Worm (Caenorhabditis elegans) whole organism, L3 larva: Measurements from ENCODE around the gene gbas-1.
"Not testable (repeated sequence)": the region's sequence is repeated elsewhere in the genome, so short reads cannot be mapped to it uniquely, and the experiment has no call there.

Experiments
- R02D3.7 ChIP-seq: fragments of 150-350 bp; optimal IDR thresholded peaks from 2 replicates; lab custom pipeline; 2014; ENCODE audit warnings: missing biosample characterization, missing genetic modification characterization
- ZK546.5 ChIP-seq: sonication (generic microtip); optimal IDR thresholded peaks from 2 replicates; lab custom pipeline; 2017; ENCODE audit warnings: missing biosample characterization, missing genetic modification characterization
- aly-2 ChIP-seq: fragments of 150-350 bp; optimal IDR thresholded peaks from 2 replicates; lab custom pipeline; 2014; ENCODE audit warnings: missing biosample characterization, missing genetic modification characterization
- ceh-16 ChIP-seq: sonication (generic microtip); optimal IDR thresholded peaks from 2 replicates; lab custom pipeline; 2017; ENCODE audit warnings: missing biosample characterization, missing genetic modification characterization
- ceh-28 ChIP-seq: fragments of 150-350 bp; optimal IDR thresholded peaks from 2 replicates; lab custom pipeline; 2014; ENCODE audit warnings: missing biosample characterization, missing genetic modification reagents, missing genetic modification characterization
- ceh-9 ChIP-seq: sonication (generic microtip); optimal IDR thresholded peaks from 2 replicates; lab custom pipeline; 2018; ENCODE audit warnings: missing biosample characterization, missing genetic modification characterization
- daf-12 ChIP-seq: fragments of 150-350 bp; optimal IDR thresholded peaks from 2 replicates; lab custom pipeline; 2014; ENCODE audit warnings: missing biosample characterization, missing genetic modification reagents, missing genetic modification characterization
- egl-27 ChIP-seq: sonication (generic microtip); optimal IDR thresholded peaks from 4 replicates; lab custom pipeline; 2017; ENCODE audit warnings: missing biosample characterization, missing genetic modification reagents, missing genetic modification characterization
- egl-5 ChIP-seq: fragments of 150-350 bp; optimal IDR thresholded peaks from 2 replicates; lab custom pipeline; 2017; ENCODE audit warnings: missing biosample characterization, missing genetic modification reagents, missing genetic modification characterization, inconsistent platforms
- elt-1 ChIP-seq: fragments of 150-350 bp; optimal IDR thresholded peaks from 2 replicates; lab custom pipeline; 2014; ENCODE audit warnings: missing biosample characterization, missing genetic modification characterization
- fkh-10 ChIP-seq: sonication (generic microtip); optimal IDR thresholded peaks from 2 replicates; lab custom pipeline; 2017; ENCODE audit warnings: missing biosample characterization, missing genetic modification reagents, missing genetic modification characterization
- fkh-2 ChIP-seq: fragments of 150-350 bp; optimal IDR thresholded peaks from 2 replicates; lab custom pipeline; 2014; ENCODE audit warnings: missing biosample characterization, missing genetic modification reagents, missing genetic modification characterization
- fos-1 ChIP-seq: fragments of 150-350 bp; optimal IDR thresholded peaks from 2 replicates; lab custom pipeline; 2014; ENCODE audit warnings: missing biosample characterization, missing genetic modification characterization
- hmg-11 ChIP-seq: sonication (generic microtip); optimal IDR thresholded peaks from 2 replicates; lab custom pipeline; 2016; ENCODE audit warnings: missing genetic modification characterization, missing compliant biosample characterization
- lin-39 ChIP-seq: fragments of 150-350 bp; optimal IDR thresholded peaks from 2 replicates; lab custom pipeline; 2018; ENCODE audit warnings: missing biosample characterization, missing genetic modification reagents, missing genetic modification characterization
- lsy-12 ChIP-seq: sonication (generic microtip); optimal IDR thresholded peaks from 2 replicates; lab custom pipeline; 2016; ENCODE audit warnings: mild to moderate bottlenecking, missing genetic modification characterization, missing compliant biosample characterization
- mdl-1 ChIP-seq: fragments of 150-350 bp; optimal IDR thresholded peaks from 2 replicates; lab custom pipeline; 2014; ENCODE audit warnings: missing biosample characterization, missing genetic modification characterization
- nfya-1 ChIP-seq: sonication (generic microtip); optimal IDR thresholded peaks from 2 replicates; lab custom pipeline; 2017; ENCODE audit warnings: missing genetic modification characterization, mild to moderate bottlenecking, missing compliant biosample characterization, antibody characterized with exemption, moderate library complexity; ENCODE audit not compliant: insufficient read depth
- nhr-11 ChIP-seq: fragments of 150-350 bp; optimal IDR thresholded peaks from 2 replicates; lab custom pipeline; 2014; ENCODE audit warnings: missing biosample characterization, missing genetic modification characterization
- nhr-23 ChIP-seq: fragments of 150-350 bp; optimal IDR thresholded peaks from 2 replicates; lab custom pipeline; 2014; ENCODE audit warnings: missing biosample characterization, missing genetic modification reagents, missing genetic modification characterization
- nhr-237 ChIP-seq: fragments of 150-350 bp; optimal IDR thresholded peaks from 2 replicates; lab custom pipeline; 2014; ENCODE audit warnings: missing biosample characterization, missing genetic modification characterization
- nhr-25 ChIP-seq: sonication (generic microtip); optimal IDR thresholded peaks from 2 replicates; lab custom pipeline; 2017; ENCODE audit warnings: missing biosample characterization, missing genetic modification characterization
- nhr-67 ChIP-seq: fragments of 150-350 bp; optimal IDR thresholded peaks from 2 replicates; lab custom pipeline; 2014; ENCODE audit warnings: missing biosample characterization, missing genetic modification characterization
- nhr-76 ChIP-seq: fragments of 150-350 bp; sonication (generic microtip); optimal IDR thresholded peaks from 5 replicates; lab custom pipeline; 2014; ENCODE audit warnings: missing biosample characterization, missing genetic modification characterization
- nhr-77 ChIP-seq: fragments of 150-350 bp; optimal IDR thresholded peaks from 2 replicates; lab custom pipeline; 2014; ENCODE audit warnings: missing biosample characterization, missing genetic modification characterization
- pha-4 ChIP-seq: fragments of 150-350 bp; optimal IDR thresholded peaks from 2 replicates; lab custom pipeline; 2014; ENCODE audit warnings: missing biosample characterization, missing genetic modification reagents, missing genetic modification characterization
- pqm-1 ChIP-seq: fragments of 150-350 bp; optimal IDR thresholded peaks from 2 replicates; lab custom pipeline; 2017; ENCODE audit warnings: missing biosample characterization, missing genetic modification characterization, inconsistent platforms
- skn-1 ChIP-seq: fragments of 150-350 bp; optimal IDR thresholded peaks from 2 replicates; lab custom pipeline; 2014; ENCODE audit warnings: missing biosample characterization, missing genetic modification characterization
- snpc-4 ChIP-seq: fragments of 150-350 bp; optimal IDR thresholded peaks from 2 replicates; lab custom pipeline; 2014; ENCODE audit warnings: missing biosample characterization, missing genetic modification characterization
- tbx-2 ChIP-seq: sonication (generic microtip); optimal IDR thresholded peaks from 2 replicates; lab custom pipeline; 2016; ENCODE audit warnings: mild to moderate bottlenecking, missing genetic modification characterization, missing compliant biosample characterization
- unc-62 ChIP-seq: fragments of 150-350 bp; sonication (generic microtip); optimal IDR thresholded peaks from 4 replicates; lab custom pipeline; 2014; ENCODE audit warnings: missing biosample characterization, missing genetic modification reagents, missing genetic modification characterization
- zag-1 ChIP-seq: fragments of 150-350 bp; optimal IDR thresholded peaks from 2 replicates; lab custom pipeline; 2014; ENCODE audit warnings: missing biosample characterization, missing genetic modification characterization

gbas-1 gene

ce11 chrII:2530496-2530895 is 25.8 kb downstream of the gbas-1 start, which contains the start of gene K02F6.6:
Gene K02F6.6 (plus strand): TSS chrII:2530796.
- TF ChIP-seq zag-1 (tag; lab: Kevin White, UChicago) (no peak), ZK546.5 (no peak), nhr-11 (tag; lab: Kevin White, UChicago) (no peak), snpc-4 (tag; lab: Kevin White, UChicago) (no peak), hmg-11 (tag; lab: Kevin White, UChicago) (no peak), ceh-16 (tag; lab: Kevin White, UChicago) (no peak), daf-12 (tag; lab: Kevin White, UChicago) (no peak), nhr-237 (no peak), pqm-1 (tag; lab: Kevin White, UChicago) (no peak), nfya-1 (tag; lab: Kevin White, UChicago) (no peak)
- TF ChIP-seq, all 47 proteins: peak for 0

DNA sequence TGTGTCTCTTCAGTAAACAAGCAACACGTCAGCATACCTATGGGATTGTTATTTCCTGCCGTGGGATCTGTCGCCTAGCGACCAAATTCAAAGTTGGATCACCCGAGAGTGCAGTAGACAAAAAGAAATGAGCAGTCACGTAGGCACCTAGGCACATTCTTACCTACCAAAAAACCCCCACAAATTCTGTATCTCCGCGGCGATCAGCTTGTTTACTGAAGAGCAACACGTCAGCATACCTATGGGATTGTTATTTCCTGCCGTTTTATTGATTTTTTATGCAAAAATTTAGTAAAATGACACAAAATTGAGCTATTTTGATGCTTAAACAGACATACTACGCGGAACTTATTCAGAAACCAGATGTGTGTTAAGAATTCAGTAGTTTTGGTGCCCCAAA is 29.8 kb downstream of the gbas-1 start, which contains the start of gene K02F6.5:
Gene K02F6.5, plus strand, starts transcription at position 301 of the 400 bp plus-strand sequence.
- TF ChIP-seq nhr-237; fkh-10 (GFP tag; lab: Kevin White, UChicago); mdl-1 (tag; lab: Kevin White, UChicago): not testable (repeated sequence)

DNA sequence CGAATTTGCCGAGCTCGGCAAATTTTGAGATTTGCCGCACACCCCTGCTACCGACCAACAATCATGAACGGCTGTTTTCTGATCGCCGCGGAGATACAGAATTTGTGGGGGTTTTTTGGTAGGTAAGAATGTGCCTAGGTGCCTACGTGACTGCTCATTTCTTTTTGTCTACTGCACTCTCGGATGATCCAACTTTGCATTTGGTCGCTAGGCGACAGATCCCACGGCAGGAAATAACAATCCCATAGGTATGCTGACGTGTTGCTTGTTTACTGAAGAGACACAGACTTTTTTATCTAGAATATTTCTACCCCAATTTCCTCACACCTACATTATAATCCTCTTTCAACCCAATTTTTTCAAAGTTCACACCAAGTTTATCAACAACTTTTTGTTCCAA is 30.3 kb downstream of the gbas-1 start, which contains the start of gene K02F6.8:
Gene K02F6.8, minus strand, starts transcription at position 101 of the 400 bp plus-strand sequence.
- TF ChIP-seq skn-1; hmg-11 (tag; lab: Kevin White, UChicago); pha-4 (tag; lab: Kevin White, UChicago): not testable (repeated sequence)

ce11 chrII:2537754-2538153 is 33.1 kb downstream of the gbas-1 start, which contains the start of gene K02F6.7:
Gene K02F6.7 (minus strand): TSS chrII:2537854.
- no peak for TF ChIP-seq egl-27
- no peak for TF ChIP-seq pqm-1 (tag; lab: Kevin White, UChicago)
- no peak for TF ChIP-seq ceh-9 (tag; lab: Kevin White, UChicago)
- no peak for TF ChIP-seq snpc-4 (tag; lab: Kevin White, UChicago)
- no peak for TF ChIP-seq tbx-2 (tag; lab: Kevin White, UChicago)
- no peak for TF ChIP-seq fkh-2 (tag; lab: Kevin White, UChicago)
- TF ChIP-seq lsy-12 (tag; lab: Kevin White, UChicago) = no peak
- TF ChIP-seq aly-2 (tag; lab: Kevin White, UChicago) = no peak
- no peak for TF ChIP-seq nhr-76 (tag; lab: Kevin White, UChicago)
- TF ChIP-seq, all 47 proteins: peak for 0

DNA sequence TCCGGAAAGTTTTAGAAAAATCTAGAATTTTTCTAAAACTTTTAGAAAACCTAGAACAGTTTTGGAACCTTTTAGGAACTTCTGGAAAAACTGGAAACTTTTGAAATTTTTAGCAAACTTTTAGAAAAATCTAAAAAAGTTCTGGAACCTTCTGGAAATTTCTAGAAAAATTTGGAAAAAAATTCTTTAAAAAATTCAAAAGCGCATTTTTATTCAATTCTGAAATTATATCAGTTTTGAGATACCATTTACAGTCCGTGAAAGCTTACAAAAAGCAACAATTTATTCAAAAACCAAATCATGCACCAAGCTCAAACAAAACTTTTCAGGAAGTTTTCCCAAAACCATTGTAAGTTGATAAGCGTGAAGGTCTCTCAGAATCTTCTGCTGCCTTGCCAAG is 33.5 kb downstream of the gbas-1 start, which contains the start of gene K02F6.4:
Gene K02F6.4, plus strand, starts transcription at position 301 of the 400 bp plus-strand sequence.
- TF ChIP-seq nfya-1 (tag; lab: Kevin White, UChicago) = no peak
- no peak for TF ChIP-seq zag-1 (tag; lab: Kevin White, UChicago)
- no peak for TF ChIP-seq lin-39 (tag; lab: Kevin White, UChicago)
- no peak for TF ChIP-seq fkh-2 (tag; lab: Kevin White, UChicago)
- no peak for TF ChIP-seq tbx-2 (tag; lab: Kevin White, UChicago)
- TF ChIP-seq ceh-28 (tag; lab: Kevin White, UChicago) = no peak
- no peak for TF ChIP-seq egl-5 (tag; lab: Kevin White, UChicago)
- no peak for TF ChIP-seq elt-1 (tag; lab: Kevin White, UChicago)
- TF ChIP-seq nhr-77 (tag; lab: Kevin White, UChicago) = no peak
- no peak for TF ChIP-seq nhr-67 (tag; lab: Kevin White, UChicago)
- TF ChIP-seq fos-1 (tag; lab: Kevin White, UChicago) = no peak
- TF ChIP-seq nhr-23 (tag; lab: Kevin White, UChicago) = no peak
- TF ChIP-seq nhr-25 (tag; lab: Kevin White, UChicago) = no peak
- TF ChIP-seq pha-4 (tag; lab: Kevin White, UChicago) = no peak
- no peak for TF ChIP-seq unc-62 (GFP tag; lab: Kevin White, UChicago)
- TF ChIP-seq nhr-11 (tag; lab: Kevin White, UChicago) = no peak
- TF ChIP-seq R02D3.7 = no peak
- TF ChIP-seq nhr-76 (tag; lab: Kevin White, UChicago) = no peak
- TF ChIP-seq egl-27 = no peak
- no peak for TF ChIP-seq daf-12 (tag; lab: Kevin White, UChicago)
